Fruit fly (Drosophila melanogaster): Measurements from ENCODE around the gene CG7443.

CG7443 gene

DNA sequence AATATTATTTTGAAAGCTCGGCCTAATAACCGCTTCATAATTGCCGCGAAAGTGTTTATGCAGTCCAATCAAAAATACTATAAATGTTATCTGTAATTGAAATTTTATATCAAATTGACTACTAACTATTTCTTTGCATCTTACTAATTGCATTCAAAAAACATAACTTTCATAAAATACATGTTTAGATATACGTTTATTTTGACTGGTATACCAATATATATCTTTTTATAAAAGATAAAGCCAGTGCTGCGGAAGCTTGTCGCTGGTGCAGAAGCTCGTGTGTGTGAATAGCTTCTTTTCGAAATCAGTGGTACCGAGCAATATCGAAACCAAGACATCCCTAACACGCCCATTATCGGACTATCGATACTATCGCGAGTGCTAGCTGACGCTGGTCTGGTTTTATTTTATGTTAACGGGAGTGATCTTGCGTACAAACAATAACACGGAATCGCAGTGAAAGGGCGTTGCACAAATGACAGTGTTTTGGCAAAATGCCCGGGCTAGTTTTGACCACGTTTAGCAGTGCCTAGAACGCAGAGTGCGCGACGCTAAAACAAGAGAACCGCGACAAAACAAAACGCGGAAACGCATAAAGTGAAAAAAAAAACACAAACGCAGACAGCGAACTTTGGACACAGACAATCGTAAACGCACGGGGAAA lies 25.5 kb downstream of the CG7443 start, which contains the start of gene Atg13 (continued):
- TF ChIP-seq CG12744 (GFP tag; optimal IDR thresholded peaks at IDR 0.05) = no peak
- TF ChIP-seq CG2678 (tag; optimal IDR thresholded peaks at IDR 0.05) = no peak
- no peak for TF ChIP-seq Nf-YA (GFP tag; IDR thresholded peaks at IDR 0.05)
- TF ChIP-seq fu2 (GFP tag; optimal IDR thresholded peaks at IDR 0.05) = no peak
- TF ChIP-seq ems (GFP tag; optimal IDR thresholded peaks at IDR 0.05) = no peak
- TF ChIP-seq fd96Cb (tag; optimal IDR thresholded peaks at IDR 0.05) = no peak
- TF ChIP-seq Dek (tag; optimal IDR thresholded peaks at IDR 0.05) = no peak
- TF ChIP-seq CG12769 (tag; optimal IDR thresholded peaks at IDR 0.05) = no peak
- TF ChIP-seq vvl (GFP tag; IDR thresholded peaks at IDR 0.05) = no peak
- TF ChIP-seq CG30020 (tag; optimal IDR thresholded peaks at IDR 0.05) = peak; percentile 95
- TF ChIP-seq cato (GFP tag; optimal IDR thresholded peaks at IDR 0.05; ENCODE audit: borderline replicate concordance) = no peak
- no peak for TF ChIP-seq Oli (tag; optimal IDR thresholded peaks at IDR 0.05)
- TF ChIP-seq Sry-δ (GFP tag; optimal IDR thresholded peaks at IDR 0.05) = peak; percentile 83
- no peak for TF ChIP-seq bcd (GFP tag; optimal IDR thresholded peaks at IDR 0.05)
- TF ChIP-seq Fer1 (GFP tag; optimal IDR thresholded peaks at IDR 0.05) = peak; percentile 12
- no peak for TF ChIP-seq grn (GFP tag; optimal IDR thresholded peaks at IDR 0.05)
- TF ChIP-seq da (GFP tag; optimal IDR thresholded peaks at IDR 0.05) = no peak
- TF ChIP-seq B-H2 (GFP tag; optimal IDR thresholded peaks at IDR 0.05) = peak; percentile 25
- TF ChIP-seq CG9727 (GFP tag; optimal IDR thresholded peaks at IDR 0.05) = peak; percentile 31
- no peak for TF ChIP-seq p53 (GFP tag; optimal IDR thresholded peaks at IDR 0.05)
- TF ChIP-seq gfzf (GFP tag; optimal IDR thresholded peaks at IDR 0.05) = no peak
- TF ChIP-seq Nf-YC (tag; optimal IDR thresholded peaks at IDR 0.05) = peak; percentile 62
- no peak for TF ChIP-seq NC2α (GFP tag; optimal IDR thresholded peaks at IDR 0.05)
- TF ChIP-seq Lim3 (GFP tag; IDR thresholded peaks at IDR 0.05) = no peak
- no peak for TF ChIP-seq Stat92E (GFP tag; optimal IDR thresholded peaks at IDR 0.05)
- no peak for TF ChIP-seq CG17912 (GFP tag; optimal IDR thresholded peaks at IDR 0.05)
- no peak for TF ChIP-seq bigmax (GFP tag; optimal IDR thresholded peaks at IDR 0.05)
- peak; percentile 33 for TF ChIP-seq YL-1 (GFP tag; optimal IDR thresholded peaks at IDR 0.05)
- TF ChIP-seq dmrt11E (tag; optimal IDR thresholded peaks at IDR 0.05) = peak; percentile 23
- no peak for TF ChIP-seq tup (GFP tag; optimal IDR thresholded peaks at IDR 0.05)
- no peak for TF ChIP-seq CG6254 (GFP tag; optimal IDR thresholded peaks at IDR 0.05)
- TF ChIP-seq CG12236 (GFP tag; optimal IDR thresholded peaks at IDR 0.05) = no peak
- TF ChIP-seq gem (tag; optimal IDR thresholded peaks at IDR 0.05) = no peak
- no peak for TF ChIP-seq CG10431 (GFP tag; optimal IDR thresholded peaks at IDR 0.05)
- TF ChIP-seq CG10462 (GFP tag; optimal IDR thresholded peaks at IDR 0.05) = no peak
- TF ChIP-seq Myb (GFP tag; optimal IDR thresholded peaks at IDR 0.05) = peak; percentile 9
- no peak for TF ChIP-seq exex (tag; optimal IDR thresholded peaks at IDR 0.05)
- no peak for TF ChIP-seq CG13123 (GFP tag; optimal IDR thresholded peaks at IDR 0.05)
- peak; percentile 96 for TF ChIP-seq CG9437 (GFP tag; optimal IDR thresholded peaks at IDR 0.05)
- TF ChIP-seq HLH4C (GFP tag; IDR thresholded peaks at IDR 0.05; ENCODE audit: partially characterized antibody) = peak; percentile 69
- TF ChIP-seq Ssrp (tag; optimal IDR thresholded peaks at IDR 0.05) = peak; percentile 33
- TF ChIP-seq ttk (GFP tag; IDR thresholded peaks at IDR 0.05) = no peak
- TF ChIP-seq CG10979 (tag; optimal IDR thresholded peaks at IDR 0.05) = no peak
- peak; percentile 25 for TF ChIP-seq stwl (tag; optimal IDR thresholded peaks at IDR 0.05)
- TF ChIP-seq prd (optimal IDR thresholded peaks at IDR 0.05) = no peak
- TF ChIP-seq prd (GFP tag; IDR thresholded peaks at IDR 0.05) = peak; percentile 45; the same call in 2 of the 3 replicates
- peak; percentile 27; the same call in 1 of the 3 replicates for TF ChIP-seq dysf (GFP tag; IDR thresholded peaks at IDR 0.05)
- peak; percentile 59 for TF ChIP-seq CG17802 (tag; optimal IDR thresholded peaks at IDR 0.05)
- TF ChIP-seq CG9609 (GFP tag; optimal IDR thresholded peaks at IDR 0.05) = peak; percentile 8
- no peak for TF ChIP-seq dm (GFP tag; optimal IDR thresholded peaks at IDR 0.05)
